Worm (Caenorhabditis elegans) whole organism, L4/young adult: Measurements from ENCODE around the gene srw-22.
"Not testable (repeated sequence)": the region's sequence is repeated elsewhere in the genome, so short reads cannot be mapped to it uniquely, and the experiment has no call there.

Experiments used
- W03F9.2 ChIP-seq: fragments of 150-350 bp; optimal IDR thresholded peaks from 2 replicates; lab custom pipeline; 2014; ENCODE audit warnings: missing biosample characterization, missing genetic modification characterization
- dao-5 ChIP-seq: sonication (generic microtip); optimal IDR thresholded peaks from 2 replicates; lab custom pipeline; 2016; ENCODE audit warnings: missing genotype, missing genetic modification characterization, moderate library complexity, missing compliant biosample characterization
- him-1 ChIP-seq: sonication (generic microtip); optimal IDR thresholded peaks from 2 replicates; lab custom pipeline; 2016; ENCODE audit warnings: missing genotype, missing genetic modification reagents, missing genetic modification characterization, missing compliant biosample characterization

- TF ChIP-seq him-1, dao-5, W03F9.2 (tag; lab: Kevin White, UChicago): not testable (repeated sequence)
These were observed 6.1 kb upstream of the srw-22 start, which contains the start of gene M01B2.10 for ce11 chrV:15262336-15262735.
